Fruit fly (Drosophila melanogaster) whole organism, embryonic: ENCODE data around the gene CG6012.

Experiments used
- Antp ChIP-seq: fragments of 200-800 bp; sonication (Bioruptor generic); optimal IDR thresholded peaks from 3 replicates; lab custom pipeline; 2016; ENCODE audit warnings: missing biosample characterization, missing genetic modification characterization
- CG11093 ChIP-seq: fragments of 200-800 bp; sonication (Bioruptor generic); IDR thresholded peaks from 3 replicates; pipeline ENCODE4 v1.3.6; 2022; ENCODE audit warnings: missing biosample characterization, missing genetic modification characterization
- CG11456 ChIP-seq: fragments of 200-800 bp; sonication (Bioruptor generic); IDR thresholded peaks from 3 replicates; pipeline ENCODE4 v1.3.6; 2022; ENCODE audit warnings: missing biosample characterization, missing genetic modification characterization
- CG14050 ChIP-seq: fragments of 200-800 bp; sonication (Bioruptor generic); IDR thresholded peaks from 3 replicates; pipeline ENCODE4 v1.3.6; 2022; ENCODE audit warnings: missing biosample characterization, missing genetic modification characterization
- CG14710 ChIP-seq: fragments of 200-800 bp; sonication (Bioruptor generic); optimal IDR thresholded peaks from 3 replicates; lab custom pipeline; 2019; ENCODE audit warnings: missing biosample characterization, mild to moderate bottlenecking, missing genetic modification characterization, moderate library complexity
- CG17186 ChIP-seq: fragments of 200-800 bp; sonication (Bioruptor generic); optimal IDR thresholded peaks from 3 replicates; lab custom pipeline; 2017; ENCODE audit warnings: missing biosample characterization, missing genetic modification reagents, missing genetic modification characterization
- CG2875 ChIP-seq: fragments of 200-800 bp; sonication (Bioruptor generic); optimal IDR thresholded peaks from 2 replicates; lab custom pipeline; 2017; ENCODE audit warnings: missing biosample characterization, mild to moderate bottlenecking, missing genetic modification characterization, missing genetic modification reagents
- CG2889 ChIP-seq: fragments of 200-800 bp; sonication (Bioruptor generic); IDR thresholded peaks from 3 replicates; pipeline ENCODE4 v1.3.6; 2022; ENCODE audit warnings: missing biosample characterization, missing genetic modification characterization
- CG31441 ChIP-seq: fragments of 200-800 bp; sonication (Bioruptor generic); IDR thresholded peaks from 2 replicates; pipeline ENCODE4 v1.3.6; 2022; ENCODE audit warnings: missing biosample characterization, missing genetic modification characterization
- CG32772 ChIP-seq: fragments of 200-800 bp; sonication (Bioruptor generic); IDR thresholded peaks from 2 replicates; pipeline ENCODE4 v1.3.6; 2022; ENCODE audit warnings: missing biosample characterization, missing genetic modification characterization
- CG3726 ChIP-seq: fragments of 200-800 bp; sonication (Bioruptor generic); IDR thresholded peaks from 3 replicates; pipeline ENCODE4, ENCODE4 v1.3.6; 2022; ENCODE audit warnings: missing biosample characterization, missing genetic modification characterization
- CG42726 ChIP-seq: fragments of 200-800 bp; sonication (Bioruptor generic); IDR thresholded peaks from 2 replicates; pipeline ENCODE4 v1.3.6; 2022; ENCODE audit warnings: missing biosample characterization, missing genetic modification characterization; ENCODE audit not compliant: partially characterized antibody
- CG43689 ChIP-seq: fragments of 200-800 bp; sonication (Bioruptor generic); IDR thresholded peaks from 2 replicates; pipeline ENCODE4 v1.3.6; 2022; ENCODE audit warnings: missing biosample characterization, missing genetic modification characterization
- CG8089 ChIP-seq: fragments of 200-800 bp; sonication (Bioruptor generic); optimal IDR thresholded peaks from 3 replicates; lab custom pipeline; 2016; ENCODE audit warnings: missing biosample characterization, missing genetic modification characterization
- CG8290 ChIP-seq, 3 experiments: fragments of 200-800 bp; sonication (Bioruptor generic); optimal IDR thresholded peaks; 2 replicates each; lab custom pipeline; 2016 to 2019; ENCODE audit warnings: missing biosample characterization in 3 of 3, missing genetic modification characterization in 3 of 3, mild to moderate bottlenecking in 2 of 3, moderate library complexity in 1 of 3
- CG8388 ChIP-seq: fragments of 200-800 bp; sonication (Bioruptor generic); optimal IDR thresholded peaks from 2 replicates; lab custom pipeline; 2019; ENCODE audit warnings: missing biosample characterization, mild to moderate bottlenecking, missing genetic modification characterization, moderate library complexity
- CG8765 ChIP-seq: fragments of 200-800 bp; sonication (Bioruptor generic); IDR thresholded peaks from 2 replicates; pipeline ENCODE4 v1.3.6; 2022; ENCODE audit warnings: missing biosample characterization, missing genetic modification characterization
- CoRest ChIP-seq: fragments of 200-800 bp; sonication (Bioruptor generic); optimal IDR thresholded peaks from 3 replicates; lab custom pipeline; 2018; ENCODE audit warnings: missing biosample characterization, mild to moderate bottlenecking, missing genetic modification characterization, moderate library complexity
- Drgx ChIP-seq: fragments of 200-800 bp; sonication (Bioruptor generic); IDR thresholded peaks from 2 replicates; pipeline ENCODE4 v1.3.6; 2022; ENCODE audit warnings: missing biosample characterization, missing genetic modification characterization
- Eip74EF ChIP-seq, 2 experiments: fragments of 200-800 bp in 1 of 2; fragments of >200 bp in 1 of 2; sonication (Bioruptor generic) in 1 of 2; optimal IDR thresholded peaks; 2 replicates each; lab custom pipeline; 2017 to 2019; ENCODE audit warnings: missing biosample characterization in 2 of 2, missing genetic modification characterization in 2 of 2, mild to moderate bottlenecking in 1 of 2, moderate library complexity in 1 of 2
- Elba2 ChIP-seq: fragments of 200-800 bp; sonication (Bioruptor generic); optimal IDR thresholded peaks from 3 replicates; lab custom pipeline; 2016; ENCODE audit warnings: missing biosample characterization, missing genetic modification characterization
- GATAe ChIP-seq: fragments of 200-800 bp; sonication (Bioruptor generic); conservative IDR thresholded peaks from 2 replicates; pipeline ENCODE4 v1.3.6; 2022; ENCODE audit warnings: missing biosample characterization, missing genetic modification characterization
- HmgD ChIP-seq: fragments of 200-800 bp; sonication (Bioruptor generic); optimal IDR thresholded peaks from 3 replicates; lab custom pipeline; 2016; ENCODE audit warnings: missing biosample characterization, missing genetic modification characterization
- Hr51 ChIP-seq, 2 experiments: fragments of 200-800 bp; sonication (Bioruptor generic); optimal IDR thresholded peaks; 2 replicates in 1 of 2; 3 replicates in 1 of 2; lab custom pipeline; 2016 to 2018; ENCODE audit warnings: missing biosample characterization in 2 of 2, missing genetic modification characterization in 2 of 2, mild to moderate bottlenecking in 1 of 2, moderate library complexity in 1 of 2
- Lhr ChIP-seq: fragments of 200-800 bp; sonication (Bioruptor generic); optimal IDR thresholded peaks from 3 replicates; lab custom pipeline; 2017; ENCODE audit warnings: mild to moderate bottlenecking, missing biosample characterization, missing genetic modification reagents, missing genetic modification characterization
- MBD-R2 ChIP-seq: fragments of 200-800 bp; sonication (Bioruptor generic); IDR thresholded peaks from 2 replicates; pipeline ENCODE4 v1.3.6; 2022; ENCODE audit warnings: missing biosample characterization, missing genetic modification characterization
- Mad ChIP-seq: fragments of 200-800 bp; sonication (Bioruptor generic); optimal IDR thresholded peaks from 2 replicates; lab custom pipeline; 2016; ENCODE audit warnings: missing biosample characterization, missing genetic modification characterization
- NK7.1 ChIP-seq: fragments of 200-800 bp; sonication (Bioruptor generic); optimal IDR thresholded peaks from 3 replicates; lab custom pipeline; 2016; ENCODE audit warnings: missing biosample characterization, missing genetic modification characterization
- Rx ChIP-seq: fragments of 200-800 bp; sonication (Bioruptor generic); IDR thresholded peaks from 2 replicates; pipeline ENCODE4 v1.3.6; 2022; ENCODE audit warnings: missing biosample characterization, missing genetic modification characterization
- Sox102F ChIP-seq: fragments of 200-800 bp; sonication (Bioruptor generic); optimal IDR thresholded peaks from 2 replicates; lab custom pipeline; 2018; ENCODE audit warnings: missing biosample characterization, mild to moderate bottlenecking, missing genetic modification characterization, moderate library complexity
- Ssrp ChIP-seq: fragments of 200-800 bp; sonication (Bioruptor generic); optimal IDR thresholded peaks from 2 replicates; lab custom pipeline; 2018; ENCODE audit warnings: missing biosample characterization, mild to moderate bottlenecking, missing genetic modification characterization, moderate library complexity
- bsh ChIP-seq, 2 experiments: fragments of 200-800 bp; sonication (Bioruptor generic); optimal IDR thresholded peaks; 2 replicates each; lab custom pipeline; 2017 to 2018; ENCODE audit warnings: mild to moderate bottlenecking in 2 of 2, missing biosample characterization in 2 of 2, missing genetic modification characterization in 2 of 2, moderate library complexity in 1 of 2
- croc ChIP-seq: fragments of 200-800 bp; sonication (Bioruptor generic); conservative IDR thresholded peaks from 3 replicates; pipeline ENCODE4 v1.3.6; 2022; ENCODE audit warnings: missing biosample characterization, missing genetic modification characterization
- fu2 ChIP-seq: fragments of 200-800 bp; sonication (Bioruptor generic); optimal IDR thresholded peaks from 2 replicates; lab custom pipeline; 2016; ENCODE audit warnings: missing biosample characterization, missing genetic modification characterization
- gcm ChIP-seq: fragments of 200-800 bp; sonication (Bioruptor generic); optimal IDR thresholded peaks from 2 replicates; lab custom pipeline; 2019; ENCODE audit warnings: missing biosample characterization, mild to moderate bottlenecking, missing genetic modification characterization, moderate library complexity
- gem ChIP-seq: fragments of 200-800 bp; sonication (Bioruptor generic); optimal IDR thresholded peaks from 2 replicates; lab custom pipeline; 2019; ENCODE audit warnings: missing biosample characterization, mild to moderate bottlenecking, missing genetic modification characterization, moderate library complexity
- hth ChIP-seq: fragments of >200 bp; optimal IDR thresholded peaks from 2 replicates; lab custom pipeline; 2017; ENCODE audit warnings: inconsistent platforms
- lola ChIP-seq, 3 experiments: fragments of >200 bp in 2 of 3; fragments of 200-800 bp in 1 of 3; sonication (Bioruptor generic) in 1 of 3; optimal IDR thresholded peaks; 2 replicates each; lab custom pipeline; 2017 to 2019; ENCODE audit warnings: missing biosample characterization in 3 of 3, missing genetic modification characterization in 3 of 3, mild to moderate bottlenecking in 1 of 3, moderate library complexity in 1 of 3
- mirr ChIP-seq: fragments of 200-800 bp; sonication (Bioruptor generic); optimal IDR thresholded peaks from 3 replicates; lab custom pipeline; 2018; ENCODE audit warnings: missing biosample characterization, mild to moderate bottlenecking, missing genetic modification characterization
- phol ChIP-seq: fragments of 200-800 bp; sonication (Bioruptor generic); optimal IDR thresholded peaks from 3 replicates; lab custom pipeline; 2018; ENCODE audit warnings: missing biosample characterization, mild to moderate bottlenecking, missing genetic modification characterization, moderate library complexity
- pita ChIP-seq: fragments of 200-800 bp; sonication (Bioruptor generic); optimal IDR thresholded peaks from 2 replicates; lab custom pipeline; 2017; ENCODE audit warnings: missing biosample characterization, mild to moderate bottlenecking, missing genetic modification characterization
- ranshi ChIP-seq: fragments of 200-800 bp; sonication (Bioruptor generic); IDR thresholded peaks from 2 replicates; pipeline ENCODE4 v1.3.6; 2022; ENCODE audit warnings: missing biosample characterization, missing genetic modification characterization
- repo ChIP-seq: fragments of 200-800 bp; sonication (Bioruptor generic); optimal IDR thresholded peaks from 2 replicates; lab custom pipeline; 2016; ENCODE audit warnings: missing biosample characterization, missing genetic modification characterization
- row ChIP-seq: fragments of 200-800 bp; sonication (Bioruptor generic); IDR thresholded peaks from 3 replicates; pipeline ENCODE4 v1.3.6; 2022; ENCODE audit warnings: missing biosample characterization, missing genetic modification characterization
- sens ChIP-seq: fragments of 200-800 bp; sonication (Bioruptor generic); peaks from one replicate; lab custom pipeline; 2016; ENCODE audit warnings: missing biosample characterization, missing genetic modification characterization
- shn ChIP-seq: fragments of 200-800 bp; sonication (Bioruptor generic); optimal IDR thresholded peaks from 3 replicates; lab custom pipeline; 2016; ENCODE audit warnings: missing biosample characterization, missing genetic modification characterization
- stwl ChIP-seq: fragments of 200-800 bp; sonication (Bioruptor generic); optimal IDR thresholded peaks from 3 replicates; lab custom pipeline; 2018; ENCODE audit warnings: missing biosample characterization, mild to moderate bottlenecking, missing genetic modification characterization, moderate library complexity
- sug ChIP-seq: fragments of 200-800 bp; optimal IDR thresholded peaks from 2 replicates; lab custom pipeline; 2019; ENCODE audit warnings: missing biosample characterization, mild to moderate bottlenecking, missing genetic modification characterization, moderate library complexity
- tup ChIP-seq: fragments of 200-800 bp; sonication (Bioruptor generic); optimal IDR thresholded peaks from 2 replicates; lab custom pipeline; 2016; ENCODE audit warnings: missing biosample characterization, mild to moderate bottlenecking, missing genetic modification characterization, moderate library complexity
- wdn ChIP-seq: fragments of 200-800 bp; sonication (Bioruptor generic); IDR thresholded peaks from 2 replicates; pipeline ENCODE4 v1.3.6; 2022; ENCODE audit warnings: missing biosample characterization, missing genetic modification characterization
- zf30C ChIP-seq: fragments of 200-800 bp; sonication (Bioruptor generic); optimal IDR thresholded peaks from 3 replicates; lab custom pipeline; 2018; ENCODE audit warnings: missing biosample characterization, mild to moderate bottlenecking, missing genetic modification characterization

Gene CG6012

dm6 chr2L:16859566-16859965 lies 1.7 kb downstream of the CG6012 start (continued):
- TF ChIP-seq CG17186 (GFP tag; lab: Kevin White, UChicago): no peak
- TF ChIP-seq phol (tag; lab: Kevin White, UChicago): peak; percentile 29
- TF ChIP-seq Hr51 (GFP tag; optimal IDR thresholded peaks at IDR 0.05; lab: Kevin White, UChicago): peak in 1 of 2 experiments; percentile 41
- no peak for TF ChIP-seq HmgD (GFP tag; lab: Kevin White, UChicago)
- TF ChIP-seq CG2875 (GFP tag; lab: Kevin White, UChicago): no peak
- no peak for TF ChIP-seq CG14050 (GFP tag; lab: Robert Waterston, UW)
- TF ChIP-seq CG2889 (GFP tag; lab: Robert Waterston, UW): peak; percentile 60; the same call in 2 of the 3 replicates
- peak; percentile 17 for TF ChIP-seq CG14710 (tag; lab: Kevin White, UChicago)
- no peak for TF ChIP-seq fu2 (GFP tag; lab: Kevin White, UChicago)
- no peak for TF ChIP-seq NK7.1
- no peak for TF ChIP-seq Drgx (GFP tag; lab: Robert Waterston, UW)
- TF ChIP-seq wdn (GFP tag; lab: Robert Waterston, UW): no peak
- TF ChIP-seq row: peak; percentile 51; the same call in 2 of the 3 replicates
- TF ChIP-seq Rx (GFP tag; lab: Robert Waterston, UW): no peak
- TF ChIP-seq repo: no peak
- no peak for TF ChIP-seq CG11456
- peak; percentile 17 for TF ChIP-seq gcm (GFP tag; lab: Kevin White, UChicago)
- peak in 1 of 3 experiments; percentile 37 for TF ChIP-seq lola (GFP tag; optimal IDR thresholded peaks at IDR 0.05; lab: Kevin White, UChicago)
- TF ChIP-seq Antp (GFP tag; lab: Kevin White, UChicago): no peak
- no peak for TF ChIP-seq Elba2 (GFP tag; lab: Kevin White, UChicago)
- TF ChIP-seq CG8388 (GFP tag; lab: Kevin White, UChicago): peak; percentile 36
- TF ChIP-seq CG8765 (GFP tag; lab: Robert Waterston, UW): no peak
- TF ChIP-seq bsh (GFP tag; optimal IDR thresholded peaks at IDR 0.05; lab: Kevin White, UChicago): peak in 1 of 2 experiments; percentile 51
- TF ChIP-seq MBD-R2: no peak
- TF ChIP-seq pita (GFP tag; lab: Kevin White, UChicago): peak; percentile 35
- TF ChIP-seq Sox102F (GFP tag; lab: Kevin White, UChicago): peak; percentile 4
- TF ChIP-seq sens: peak; percentile 40
- TF ChIP-seq shn (GFP tag; lab: Kevin White, UChicago): no peak
- no peak for TF ChIP-seq mirr
- TF ChIP-seq CG3726 (GFP tag; lab: Robert Waterston, UW): no peak
- TF ChIP-seq Eip74EF (GFP tag; optimal IDR thresholded peaks at IDR 0.05; lab: Kevin White, UChicago): peak in 1 of 2 experiments; percentile 33
- no peak for TF ChIP-seq CG8089
- TF ChIP-seq ranshi (GFP tag; lab: Robert Waterston, UW): no peak
- no peak for TF ChIP-seq croc
- 0 out of 2 replicates have a peak, but pooled peaks have one; percentile 26 for TF ChIP-seq CG31441 (GFP tag; lab: Robert Waterston, UW)
- peak; percentile 16 for TF ChIP-seq stwl (tag; lab: Kevin White, UChicago)
- TF ChIP-seq Mad: no peak
- TF ChIP-seq CG8290 (GFP tag; optimal IDR thresholded peaks at IDR 0.05; lab: Kevin White, UChicago): no peak
- no peak for TF ChIP-seq CG8290 (tag; optimal IDR thresholded peaks at IDR 0.05; lab: Kevin White, UChicago)
- no peak for TF ChIP-seq CG43689 (GFP tag; lab: Robert Waterston, UW)
- peak; percentile 14 for TF ChIP-seq CoRest (tag; lab: Kevin White, UChicago)
- TF ChIP-seq CG11093 (GFP tag; lab: Robert Waterston, UW): no peak
- TF ChIP-seq GATAe (GFP tag; lab: Robert Waterston, UW): no peak
- peak; percentile 18 for TF ChIP-seq Ssrp (tag; lab: Kevin White, UChicago)
- no peak for TF ChIP-seq CG42726 (GFP tag; lab: Robert Waterston, UW)
- no peak for TF ChIP-seq zf30C (GFP tag; lab: Kevin White, UChicago)
- no peak for TF ChIP-seq Lhr
- TF ChIP-seq CG32772 (GFP tag; lab: Robert Waterston, UW): no peak
- no peak for TF ChIP-seq hth (lab: Kevin White, UChicago)
- no peak for TF ChIP-seq sug (tag; lab: Kevin White, UChicago)
- TF ChIP-seq gem (tag; lab: Kevin White, UChicago): peak; percentile 73
- TF ChIP-seq tup: no peak
